Worm (Caenorhabditis elegans) whole organism, early embryonic: ENCODE results near the gene prmt-9.

Experiments used
- B0310.2 ChIP-seq: sonication (generic microtip); optimal IDR thresholded peaks from 2 replicates; lab custom pipeline; 2016; ENCODE audit warnings: mild to moderate bottlenecking, missing genetic modification characterization, missing compliant biosample characterization
- ama-1 ChIP-seq: fragments of 150-350 bp; optimal IDR thresholded peaks from 2 replicates; lab custom pipeline; 2014
- ceh-36 ChIP-seq: sonication (generic microtip); optimal IDR thresholded peaks from 2 replicates; lab custom pipeline; 2016; ENCODE audit warnings: missing genetic modification characterization, inconsistent platforms, missing compliant biosample characterization
- ets-7 ChIP-seq: sonication (generic microtip); optimal IDR thresholded peaks from 2 replicates; lab custom pipeline; 2016; ENCODE audit warnings: missing genotype, missing genetic modification characterization, missing compliant biosample characterization
- flt-1 ChIP-seq: fragments of 200-800 bp; sonication (Bioruptor generic); IDR thresholded peaks from 2 replicates; pipeline ENCODE4 v1.3.6; 2022; ENCODE audit warnings: missing genetic modification characterization, missing compliant biosample characterization
- hnd-1 ChIP-seq: sonication (generic microtip); optimal IDR thresholded peaks from 2 replicates; lab custom pipeline; 2016; ENCODE audit warnings: missing genetic modification characterization, missing compliant biosample characterization
- sea-1 ChIP-seq: fragments of 200-800 bp; sonication (Bioruptor generic); conservative IDR thresholded peaks from 2 replicates; pipeline ENCODE4 v1.3.6; 2022; ENCODE audit warnings: missing genetic modification characterization, missing compliant biosample characterization
- tbx-11 ChIP-seq: fragments of 200-800 bp; sonication (Bioruptor generic); IDR thresholded peaks from 2 replicates; pipeline ENCODE4 v1.3.6; 2022; ENCODE audit warnings: missing genetic modification characterization, missing compliant biosample characterization

DNA sequence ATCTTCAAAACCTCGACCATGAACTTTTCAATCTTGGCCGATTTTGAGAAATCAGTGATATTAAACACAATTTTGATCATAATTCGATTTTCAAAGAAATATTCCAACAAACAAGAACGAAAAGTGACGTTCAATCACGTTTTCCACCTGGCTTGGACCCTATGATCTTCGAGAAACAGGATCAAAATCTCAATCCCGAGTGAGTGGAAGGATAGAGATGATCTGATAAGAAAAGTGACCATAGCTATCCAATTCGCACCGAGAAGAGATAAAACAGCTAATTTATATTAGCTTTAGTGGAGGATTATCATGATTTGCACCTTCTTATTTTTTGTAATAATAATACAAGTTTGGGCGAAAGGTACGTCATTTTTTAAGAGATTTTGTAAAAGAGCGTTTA is 36.9 kb upstream of the prmt-9 start, which contains the start of gene T23F6.2:
- no peak for TF ChIP-seq hnd-1
- TF ChIP-seq sea-1 (GFP tag; lab: Robert Waterston, UW): no peak
- TF ChIP-seq flt-1 (GFP tag; lab: Robert Waterston, UW): no peak
- TF ChIP-seq tbx-11 (GFP tag; lab: Robert Waterston, UW): no peak
- TF ChIP-seq ets-7: no peak
- TF ChIP-seq ceh-36: no peak
- TF ChIP-seq ama-1 (lab: Kevin White, UChicago): no peak
- TF ChIP-seq B0310.2 (tag; lab: Kevin White, UChicago): no peak
